Worm (Caenorhabditis elegans) whole organism, L1 larva: ENCODE results near the gene srh-257.
A peak's percentile ranks its signal among the peaks of the same experiment; 100 is the strongest.

Source experiments
- C34B4.2 ChIP-seq: sonication (generic microtip); optimal IDR thresholded peaks from 2 replicates; lab custom pipeline; 2017; ENCODE audit warnings: mild to moderate bottlenecking, missing genetic modification characterization, missing compliant biosample characterization
- Y116A8C.19 ChIP-seq: sonication (generic microtip); optimal IDR thresholded peaks from 2 replicates; lab custom pipeline; 2016; ENCODE audit warnings: missing compliant biosample characterization, missing genetic modification characterization, borderline replicate concordance
- alr-1 ChIP-seq: fragments of 200-800 bp; sonication (Bioruptor generic); optimal IDR thresholded peaks from 2 replicates; lab custom pipeline; 2018; ENCODE audit warnings: borderline replicate concordance, mild to moderate bottlenecking, missing genetic modification characterization, missing compliant biosample characterization
- aly-2 ChIP-seq: fragments of 150-350 bp; optimal IDR thresholded peaks from 2 replicates; lab custom pipeline; 2014; ENCODE audit warnings: missing biosample characterization, missing genetic modification characterization
- ama-1 ChIP-seq: fragments of 150-350 bp; optimal IDR thresholded peaks from 2 replicates; lab custom pipeline; 2014
- ces-1 ChIP-seq: fragments of 150-350 bp; optimal IDR thresholded peaks from 2 replicates; lab custom pipeline; 2014; ENCODE audit warnings: missing biosample characterization, missing genetic modification reagents, missing genetic modification characterization
- dpl-1 ChIP-seq, 3 experiments: fragments of 150-350 bp in 2 of 3; sonication (generic microtip) in 1 of 3; optimal IDR thresholded peaks; 2 replicates each; lab custom pipeline; 2014 to 2017; ENCODE audit warnings: missing biosample characterization in 3 of 3, missing genetic modification characterization in 3 of 3, missing genetic modification reagents in 3 of 3
- dsc-1 ChIP-seq: sonication (generic microtip); optimal IDR thresholded peaks from 2 replicates; lab custom pipeline; 2016; ENCODE audit warnings: mild to moderate bottlenecking, missing genetic modification characterization, missing compliant biosample characterization
- efl-3 ChIP-seq: fragments of 200-800 bp; sonication (Bioruptor generic); optimal IDR thresholded peaks from 2 replicates; lab custom pipeline; 2018; ENCODE audit warnings: mild to moderate bottlenecking, missing genetic modification characterization, missing compliant biosample characterization
- egl-13 ChIP-seq: sonication (generic microtip); optimal IDR thresholded peaks from 2 replicates; lab custom pipeline; 2016; ENCODE audit warnings: missing genotype, missing genetic modification reagents, missing genetic modification characterization, missing compliant biosample characterization
- elt-2 ChIP-seq: sonication (generic microtip); optimal IDR thresholded peaks from 2 replicates; lab custom pipeline; 2016; ENCODE audit warnings: missing genetic modification characterization, mild to moderate bottlenecking, inconsistent platforms, missing compliant biosample characterization, missing genetic modification reagents
- fkh-10 ChIP-seq: sonication (generic microtip); optimal IDR thresholded peaks from 2 replicates; lab custom pipeline; 2017; ENCODE audit warnings: missing biosample characterization, missing genetic modification reagents, missing genetic modification characterization
- fkh-4 ChIP-seq: sonication (generic microtip); optimal IDR thresholded peaks from 2 replicates; lab custom pipeline; 2016; ENCODE audit warnings: missing compliant biosample characterization, missing genetic modification characterization, borderline replicate concordance
- fos-1 ChIP-seq: fragments of 150-350 bp; optimal IDR thresholded peaks from 2 replicates; lab custom pipeline; 2014; ENCODE audit warnings: missing biosample characterization, missing genetic modification characterization
- hlh-4 ChIP-seq: sonication (generic microtip); optimal IDR thresholded peaks from 2 replicates; lab custom pipeline; 2016; ENCODE audit warnings: mild to moderate bottlenecking, missing genetic modification characterization, missing compliant biosample characterization
- irx-1 ChIP-seq: sonication (generic microtip); optimal IDR thresholded peaks from 2 replicates; lab custom pipeline; 2016; ENCODE audit warnings: missing genetic modification characterization, missing compliant biosample characterization
- isw-1 ChIP-seq: fragments of 200-800 bp; sonication (Bioruptor generic); IDR thresholded peaks from 2 replicates; pipeline ENCODE4 v1.3.6; 2022; ENCODE audit warnings: missing genetic modification characterization, missing compliant biosample characterization
- lin-13 ChIP-seq: fragments of 150-350 bp; optimal IDR thresholded peaks from 2 replicates; lab custom pipeline; 2014; ENCODE audit warnings: missing biosample characterization, missing genetic modification reagents, missing genetic modification characterization
- lin-14 ChIP-seq: fragments of 200-800 bp; sonication (Bioruptor generic); optimal IDR thresholded peaks from 2 replicates; lab custom pipeline; 2018; ENCODE audit warnings: mild to moderate bottlenecking, missing genetic modification characterization, moderate library complexity, missing compliant biosample characterization
- nhr-11 ChIP-seq: fragments of 150-350 bp; optimal IDR thresholded peaks from 2 replicates; lab custom pipeline; 2014; ENCODE audit warnings: missing biosample characterization, missing genetic modification characterization
- nhr-19 ChIP-seq: fragments of 200-800 bp; sonication (Bioruptor generic); conservative IDR thresholded peaks from 2 replicates; pipeline ENCODE4 v1.3.6; 2022; ENCODE audit warnings: missing genetic modification characterization, missing compliant biosample characterization
- nhr-20 ChIP-seq: sonication (generic microtip); optimal IDR thresholded peaks from 2 replicates; lab custom pipeline; 2016; ENCODE audit warnings: mild to moderate bottlenecking, missing genetic modification characterization, missing compliant biosample characterization
- nhr-47 ChIP-seq: sonication (generic microtip); optimal IDR thresholded peaks from 2 replicates; lab custom pipeline; 2016; ENCODE audit warnings: mild to moderate bottlenecking, missing genetic modification characterization, moderate library complexity, missing compliant biosample characterization
- nhr-71 ChIP-seq: sonication (generic microtip); optimal IDR thresholded peaks from 2 replicates; lab custom pipeline; 2016; ENCODE audit warnings: mild to moderate bottlenecking, missing genetic modification characterization, moderate library complexity, missing compliant biosample characterization
- pax-3 ChIP-seq: fragments of 200-800 bp; sonication (Bioruptor generic); optimal IDR thresholded peaks from 2 replicates; lab custom pipeline; 2018; ENCODE audit warnings: mild to moderate bottlenecking, missing genetic modification characterization, moderate library complexity, missing compliant biosample characterization
- pqm-1 ChIP-seq: sonication (generic microtip); optimal IDR thresholded peaks from 3 replicates; lab custom pipeline; 2017; ENCODE audit warnings: missing biosample characterization, missing genetic modification characterization
- sup-37 ChIP-seq: fragments of 200-800 bp; sonication (Bioruptor generic); optimal IDR thresholded peaks from 2 replicates; lab custom pipeline; 2018; ENCODE audit warnings: mild to moderate bottlenecking, missing genetic modification characterization, missing compliant biosample characterization
- swsn-7 ChIP-seq: sonication (generic microtip); optimal IDR thresholded peaks from 2 replicates; lab custom pipeline; 2016; ENCODE audit warnings: missing genetic modification characterization, missing compliant biosample characterization
- tlp-1 ChIP-seq: fragments of 150-350 bp; optimal IDR thresholded peaks from 2 replicates; lab custom pipeline; 2014; ENCODE audit warnings: missing biosample characterization, missing genetic modification characterization
- unc-62 ChIP-seq: fragments of 150-350 bp; optimal IDR thresholded peaks from 2 replicates; lab custom pipeline; 2014; ENCODE audit warnings: missing biosample characterization, missing genetic modification reagents, missing genetic modification characterization
- unc-98 ChIP-seq: fragments of 200-800 bp; sonication (Bioruptor generic); IDR thresholded peaks from 2 replicates; pipeline ENCODE4 v1.3.6; 2022; ENCODE audit warnings: missing genetic modification characterization, missing compliant biosample characterization
- vab-15 ChIP-seq: sonication (generic microtip); optimal IDR thresholded peaks from 2 replicates; lab custom pipeline; 2017; ENCODE audit warnings: missing genotype, mild to moderate bottlenecking, missing genetic modification characterization, missing compliant biosample characterization
- ztf-11 ChIP-seq, 2 experiments: sonication (generic microtip); optimal IDR thresholded peaks; 2 replicates each; lab custom pipeline; 2016 to 2017; ENCODE audit warnings: missing genetic modification characterization in 2 of 2, missing biosample characterization in 1 of 2, missing compliant biosample characterization in 1 of 2

srh-257 gene

DNA sequence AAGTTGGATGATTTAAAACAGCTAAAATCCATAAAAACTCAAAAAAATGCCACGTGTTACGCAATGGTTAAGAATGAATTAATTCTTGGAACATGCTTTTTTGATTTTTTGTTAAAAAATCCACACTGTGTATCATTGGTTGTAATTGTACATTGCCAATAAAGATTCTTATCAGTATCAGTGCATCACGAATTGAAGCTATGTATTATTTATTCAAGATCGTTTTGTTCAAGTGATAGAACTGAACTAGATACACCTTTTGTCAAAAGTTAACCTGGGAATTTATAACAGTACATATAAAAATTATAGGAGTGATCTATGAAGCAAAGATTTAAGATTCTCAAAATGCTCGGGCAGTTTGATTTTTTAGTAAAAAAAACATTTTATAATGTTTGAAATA lies 27.6 kb downstream of the srh-257 start:
- TF ChIP-seq unc-62, result no peak
- TF ChIP-seq elt-2 (tag; lab: Kevin White, UChicago), result peak; percentile 36
- no peak for TF ChIP-seq dsc-1 (tag; lab: Kevin White, UChicago)

DNA sequence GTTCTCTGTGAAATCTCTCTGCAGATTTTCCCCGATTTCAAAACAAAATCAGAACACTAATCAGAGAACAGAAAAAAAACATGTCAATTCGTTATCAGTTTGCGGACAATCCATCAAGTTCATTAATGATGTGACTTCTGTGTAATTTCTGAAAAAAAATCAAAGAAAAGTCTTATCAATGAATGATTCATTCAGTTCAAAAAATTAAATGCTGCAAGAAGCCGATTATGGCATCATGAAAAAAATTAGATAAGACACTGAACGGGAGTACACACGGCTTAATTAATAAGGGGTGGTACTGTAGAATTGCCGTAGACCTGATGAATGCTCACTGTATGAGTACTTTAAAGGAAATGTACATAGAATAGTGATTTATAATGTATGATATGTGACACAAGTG lies 29.1 kb downstream of the srh-257 start:
- TF ChIP-seq vab-15, result no peak
- peak; percentile 61 for TF ChIP-seq elt-2 (tag; lab: Kevin White, UChicago)

DNA sequence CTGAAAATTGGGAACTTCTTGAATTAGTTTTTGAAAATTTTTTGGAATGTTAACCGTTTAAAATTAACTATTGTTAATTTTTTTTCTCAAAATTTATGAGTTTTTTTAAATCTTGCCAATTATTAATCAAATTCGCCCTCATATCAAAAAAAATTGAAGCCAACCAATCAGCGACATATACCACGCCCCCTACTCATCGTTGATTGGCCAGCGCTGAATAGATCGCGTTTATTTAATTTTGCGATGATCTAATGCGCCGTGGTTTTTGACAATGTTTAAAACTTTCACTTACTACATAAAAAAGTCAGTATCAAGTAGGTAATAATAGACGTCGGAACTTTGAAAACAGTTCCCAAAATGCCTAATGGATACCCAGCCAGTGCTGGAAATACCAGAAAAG lies 35.4 kb downstream of the srh-257 start:
- TF ChIP-seq nhr-71 (tag; lab: Kevin White, UChicago) (no peak), sup-37 (GFP tag; lab: Kevin White, UChicago) (no peak), nhr-20 (tag; lab: Kevin White, UChicago) (no peak), nhr-11 (tag; lab: Kevin White, UChicago) (no peak), alr-1 (tag; lab: Kevin White, UChicago) (no peak), irx-1 (tag; lab: Kevin White, UChicago) (no peak), ztf-11 (tag; optimal IDR thresholded peaks at IDR 0.05; lab: Kevin White, UChicago) (no peak), ces-1 (GFP tag; lab: Kevin White, UChicago) (no peak), swsn-7 (no peak), pax-3 (tag; lab: Kevin White, UChicago) (no peak), fos-1 (tag; lab: Kevin White, UChicago) (no peak), nhr-47 (tag; lab: Kevin White, UChicago) (no peak), egl-13 (tag; lab: Kevin White, UChicago) (no peak), aly-2 (tag; lab: Kevin White, UChicago) (no peak), fkh-10 (GFP tag; lab: Kevin White, UChicago) (no peak), dpl-1 (GFP tag; optimal IDR thresholded peaks at IDR 0.05; lab: Kevin White, UChicago) (no peak), isw-1 (GFP tag; lab: Robert Waterston, UW) (no peak), unc-98 (GFP tag; lab: Robert Waterston, UW) (no peak)

DNA sequence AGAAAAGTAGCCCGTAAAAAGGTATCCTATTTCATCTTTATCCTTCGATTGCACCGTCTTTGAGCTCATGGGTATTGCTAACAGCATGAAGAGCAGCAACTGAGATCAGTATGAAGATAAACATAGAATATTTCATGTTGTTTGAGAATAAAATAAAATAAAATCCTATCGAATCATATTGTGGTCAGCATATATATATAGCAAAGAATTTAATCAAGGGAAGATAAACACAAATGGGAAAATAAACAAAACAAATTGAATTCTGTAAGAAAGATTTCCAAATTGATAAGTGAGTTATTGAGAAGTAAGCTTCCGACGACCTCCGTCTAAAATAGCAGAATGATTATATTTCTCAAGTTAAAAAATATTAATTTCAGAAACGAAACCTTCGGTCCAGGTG lies 36.7 kb downstream of the srh-257 start, which contains the start of gene T26H5.10:
TSS of gene T26H5.10 (minus strand) at position 101 of the 400 bp plus-strand sequence.
- no peak for TF ChIP-seq efl-3 (GFP tag; lab: Kevin White, UChicago)
- TF ChIP-seq Y116A8C.19 (tag; lab: Kevin White, UChicago), result no peak
- TF ChIP-seq lin-13 (GFP tag; lab: Kevin White, UChicago), result no peak
- no peak for TF ChIP-seq hlh-4 (tag; lab: Kevin White, UChicago)
- TF ChIP-seq C34B4.2 (tag; lab: Kevin White, UChicago), result no peak
- TF ChIP-seq fkh-10 (GFP tag; lab: Kevin White, UChicago), result no peak
- TF ChIP-seq pqm-1 (tag; lab: Kevin White, UChicago), result no peak
- no peak for TF ChIP-seq lin-14 (GFP tag; lab: Kevin White, UChicago)

DNA sequence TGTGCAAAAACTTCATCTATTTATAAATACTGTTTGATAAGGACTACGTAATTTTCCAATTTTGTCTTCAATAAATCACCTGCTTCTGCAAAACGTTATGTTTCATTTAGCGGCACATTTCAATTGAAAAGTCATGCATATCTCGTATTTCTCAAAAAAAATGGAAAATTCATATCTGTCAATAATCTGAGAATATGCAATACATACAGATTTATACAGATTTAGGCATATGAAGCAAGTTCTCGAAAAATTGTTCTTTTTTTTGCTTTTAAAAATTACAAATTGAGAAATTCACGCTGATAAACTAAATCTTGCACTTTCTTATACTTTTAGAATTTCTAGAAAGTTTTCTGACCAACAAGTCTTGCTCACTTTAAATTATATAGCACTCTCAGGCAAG lies 37.2 kb downstream of the srh-257 start, which contains the start of gene T26H5.11:
TSS of gene T26H5.11 (minus strand) at position 101 of the 400 bp plus-strand sequence.
- TF ChIP-seq pqm-1 (tag; lab: Kevin White, UChicago) (no peak), tlp-1 (tag; lab: Kevin White, UChicago) (no peak), fkh-4 (tag; lab: Kevin White, UChicago) (no peak), nhr-19 (GFP tag; lab: Robert Waterston, UW) (no peak), dpl-1 (GFP tag; optimal IDR thresholded peaks at IDR 0.05; lab: Kevin White, UChicago) (no peak), ama-1 (lab: Kevin White, UChicago) (no peak)
